Worm (Caenorhabditis elegans) whole organism, L3 larva: ENCODE data around the gene C08E3.15.
A peak's percentile ranks its signal among the peaks of the same experiment; 100 is the strongest.

Experiments
- ceh-82 ChIP-seq: fragments of 150-350 bp; optimal IDR thresholded peaks from 2 replicates; lab custom pipeline; 2014; ENCODE audit warnings: missing biosample characterization, missing genetic modification characterization
- elt-2 ChIP-seq: sonication (generic microtip); optimal IDR thresholded peaks from 2 replicates; lab custom pipeline; 2016; ENCODE audit warnings: missing genetic modification reagents, mild to moderate bottlenecking, missing genetic modification characterization, missing compliant biosample characterization
- nhr-67 ChIP-seq: fragments of 150-350 bp; optimal IDR thresholded peaks from 2 replicates; lab custom pipeline; 2014; ENCODE audit warnings: missing biosample characterization, missing genetic modification characterization

C08E3.15 gene

DNA sequence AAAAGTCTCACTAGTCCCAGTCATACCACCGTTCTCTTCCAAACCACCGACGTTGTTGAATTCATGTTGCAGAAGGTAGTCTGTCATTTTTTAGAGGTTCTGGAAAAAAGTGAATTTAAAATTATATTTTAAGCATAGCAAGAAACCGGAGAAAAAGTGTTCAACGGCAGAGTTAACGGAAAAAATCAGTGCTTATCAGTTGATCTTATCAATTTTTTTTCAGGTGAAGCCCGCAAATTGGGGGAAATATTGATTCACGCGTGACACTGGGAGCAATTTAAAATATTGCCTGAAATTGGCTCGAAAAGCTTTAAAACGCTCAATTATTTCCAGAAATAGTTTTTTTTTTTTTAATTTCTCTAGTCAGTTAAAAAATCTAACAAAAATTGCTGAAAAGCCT lies 47.8 kb downstream of the C08E3.15 start, which contains the start of gene math-38:
Gene math-38 (minus strand): TSS at position 101 of the 400 bp plus-strand sequence.
- TF ChIP-seq ceh-82 (tag; lab: Kevin White, UChicago) (no peak), elt-2 (tag; lab: Kevin White, UChicago) (peak; percentile 56), nhr-67 (tag; lab: Kevin White, UChicago) (no peak)
